Worm (Caenorhabditis elegans): ENCODE measurements around the gene C27C12.1.
A peak's percentile ranks its signal among the peaks of the same experiment; 100 is the strongest.

Gene C27C12.1

DNA sequence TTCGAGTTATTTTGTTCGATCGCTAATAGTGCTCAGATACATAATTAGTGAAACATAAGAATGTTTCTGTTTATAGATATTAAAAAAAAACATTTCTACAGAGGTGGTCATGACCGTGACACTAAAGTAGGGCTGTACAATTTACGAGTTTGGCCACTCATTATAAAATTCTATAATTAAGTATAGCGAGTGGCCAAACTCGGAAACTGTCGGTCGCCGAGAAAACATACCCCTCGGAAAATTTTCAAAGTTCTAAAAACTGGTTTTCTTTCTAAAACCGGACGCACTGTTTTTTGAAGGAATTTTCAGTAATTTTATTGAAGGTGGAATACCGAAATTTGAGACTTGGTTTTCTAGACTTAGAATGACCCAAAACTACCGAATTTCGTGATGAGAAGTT lies 47.8 kb downstream of the C27C12.1 start:
- TF ChIP-seq F37B4.10 (GFP tag; IDR thresholded peaks at IDR 0.05) (no peak), snpc-4 (GFP tag; optimal IDR thresholded peaks at IDR 0.05) (no peak), snpc-4 (tag; optimal IDR thresholded peaks at IDR 0.05) (peak in 2 of 4 experiments; percentile 57 to 71), ceh-91 (GFP tag; IDR thresholded peaks at IDR 0.05) (no peak), tbp1 (GFP tag; optimal IDR thresholded peaks at IDR 0.05) (no peak), repo-1 (tag; optimal IDR thresholded peaks at IDR 0.05) (no peak), nfya-1 (tag; optimal IDR thresholded peaks at IDR 0.05; ENCODE audit: borderline replicate concordance, insufficient read depth) (no peak)

DNA sequence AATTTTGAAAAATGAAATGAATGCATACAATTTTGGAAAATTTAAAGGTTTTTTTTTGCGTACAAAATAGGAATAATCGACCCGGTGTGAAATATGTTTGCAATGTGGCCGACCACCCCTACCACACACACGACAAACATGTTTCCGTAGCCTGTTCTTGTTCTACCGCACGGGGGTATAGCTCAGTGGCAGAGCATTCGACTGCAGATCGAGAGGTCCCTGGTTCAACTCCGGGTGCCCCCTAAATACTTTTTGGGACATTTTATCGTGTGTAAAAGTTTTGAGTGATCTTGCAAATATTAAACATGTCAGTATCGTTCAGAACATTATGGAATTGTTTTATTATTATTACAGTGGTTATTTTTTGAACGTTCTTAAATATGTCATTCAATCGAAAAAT lies 48.9 kb downstream of the C27C12.1 start:
- TF ChIP-seq sdz-38 (tag; optimal IDR thresholded peaks at IDR 0.05) = no peak
- TF ChIP-seq rpc-1 (optimal IDR thresholded peaks at IDR 0.05) = peak; percentile 87
- TF ChIP-seq rpc-1 (tag; optimal IDR thresholded peaks at IDR 0.05) = peak; percentile 96
- TF ChIP-seq T07F8.4 (tag; optimal IDR thresholded peaks at IDR 0.05) = peak; percentile 46
- TF ChIP-seq ceh-79 (tag; optimal IDR thresholded peaks at IDR 0.05) = no peak
- peak; percentile 74 for TF ChIP-seq sptf-2 (GFP tag; optimal IDR thresholded peaks at IDR 0.05)
- TF ChIP-seq athp-1 (tag; optimal IDR thresholded peaks at IDR 0.05) = peak; percentile 8
- TF ChIP-seq aptf-3 (GFP tag; IDR thresholded peaks at IDR 0.05) = 0 out of 2 replicates have a peak, but pooled peaks have one; percentile 33
- TF ChIP-seq tlf-1 (GFP tag; optimal IDR thresholded peaks at IDR 0.05) = no peak
- TF ChIP-seq T26A5.8 (tag; optimal IDR thresholded peaks at IDR 0.05) = no peak
- TF ChIP-seq mes-4 (tag; optimal IDR thresholded peaks at IDR 0.05) = peak; percentile 3
- TF ChIP-seq C06A6.2 (GFP tag; conservative IDR thresholded peaks at IDR 0.05) = peak; percentile 59; the same call in 1 of the 2 replicates
- TF ChIP-seq ZK185.1 (tag; optimal IDR thresholded peaks at IDR 0.05; ENCODE audit: poor library complexity, severe bottlenecking) = peak; percentile 77
- TF ChIP-seq attf-6 (GFP tag; IDR thresholded peaks at IDR 0.05) = peak; percentile 50; the same call in 1 of the 2 replicates
- no peak for TF ChIP-seq attf-3 (GFP tag; conservative IDR thresholded peaks at IDR 0.05)
- peak; percentile 65 for TF ChIP-seq attf-5 (GFP tag; optimal IDR thresholded peaks at IDR 0.05)
- TF ChIP-seq egl-18 (GFP tag; IDR thresholded peaks at IDR 0.05) = no peak
- peak; percentile 37 for TF ChIP-seq ztf-3 (GFP tag; optimal IDR thresholded peaks at IDR 0.05)
- TF ChIP-seq F23B12.7 (tag; optimal IDR thresholded peaks at IDR 0.05; ENCODE audit: insufficient read depth) = peak; percentile 71
- TF ChIP-seq hmg-1.2 (GFP tag; IDR thresholded peaks at IDR 0.05) = no peak; the same call in 1 of the 2 replicates
- TF ChIP-seq ceh-40 (GFP tag; IDR thresholded peaks at IDR 0.05) = peak; percentile 92
- peak; percentile 80 for TF ChIP-seq hmg-20 (GFP tag; IDR thresholded peaks at IDR 0.05)
- TF ChIP-seq snpc-1.3 (tag; optimal IDR thresholded peaks at IDR 0.05; ENCODE audit: insufficient read depth) = peak; percentile 76
- peak; percentile 81 for TF ChIP-seq snpc-4 (GFP tag; optimal IDR thresholded peaks at IDR 0.05)
- peak in 2 of 4 experiments; percentile 64 to 78 for TF ChIP-seq snpc-4 (tag; optimal IDR thresholded peaks at IDR 0.05)
- 0 out of 2 replicates have a peak, but pooled peaks have one; percentile 25 for TF ChIP-seq ceh-58 (GFP tag; IDR thresholded peaks at IDR 0.05)
- TF ChIP-seq mel-28 (tag; optimal IDR thresholded peaks at IDR 0.05; ENCODE audit: borderline replicate concordance) = no peak
- peak; percentile 29 for TF ChIP-seq ets-4 (GFP tag; optimal IDR thresholded peaks at IDR 0.05)
- no peak for TF ChIP-seq egrh-3 (GFP tag; IDR thresholded peaks at IDR 0.05)
- peak; percentile 19 for TF ChIP-seq nhr-179 (tag; optimal IDR thresholded peaks at IDR 0.05)
- TF ChIP-seq nfyb-1 (GFP tag; IDR thresholded peaks at IDR 0.05) = peak; percentile 75; the same call in 1 of the 2 replicates
- TF ChIP-seq Y67H2A.10 (GFP tag; conservative IDR thresholded peaks at IDR 0.05) = peak; percentile 29; the same call in 1 of the 2 replicates
- TF ChIP-seq lsy-27 (tag; optimal IDR thresholded peaks at IDR 0.05; ENCODE audit: borderline replicate concordance, insufficient read depth) = peak; percentile 24
- TF ChIP-seq ama-1 (optimal IDR thresholded peaks at IDR 0.05) = no peak
- TF ChIP-seq ama-1 (GFP tag; optimal IDR thresholded peaks at IDR 0.05) = peak; percentile 34 to 64
- TF ChIP-seq pbrm-1 (GFP tag; IDR thresholded peaks at IDR 0.05) = peak; percentile 77
- peak; percentile 84 for TF ChIP-seq snpc-3.4 (tag; optimal IDR thresholded peaks at IDR 0.05)
- TF ChIP-seq lin-35 (GFP tag; optimal IDR thresholded peaks at IDR 0.05) = peak in 1 of 3 experiments; percentile 32
- TF ChIP-seq F10E7.11 (tag; optimal IDR thresholded peaks at IDR 0.05) = peak; percentile 37
- TF ChIP-seq efl-1 (GFP tag; optimal IDR thresholded peaks at IDR 0.05) = no peak
- TF ChIP-seq tbp1 (GFP tag; optimal IDR thresholded peaks at IDR 0.05) = peak; percentile 91
- TF ChIP-seq K11D2.4 (GFP tag; IDR thresholded peaks at IDR 0.05) = no peak
- TF ChIP-seq F22D6.2 (tag; optimal IDR thresholded peaks at IDR 0.05) = peak; percentile 15
